Fruit fly (Drosophila melanogaster) whole organism, wandering third instar larva: ENCODE data around the gene CG15403.

Experiments
- Abd-B ChIP-seq: fragments of >200 bp; optimal IDR thresholded peaks from 2 replicates; lab custom pipeline; 2017; ENCODE audit warnings: missing biosample characterization, missing genetic modification characterization
- CG32264 ChIP-seq: fragments of 200-800 bp; sonication (Bioruptor generic); optimal IDR thresholded peaks from 2 replicates; lab custom pipeline; 2016; ENCODE audit warnings: missing biosample characterization, missing genetic modification characterization
- CrebA ChIP-seq: fragments of 200-800 bp; sonication (Bioruptor generic); optimal IDR thresholded peaks from 2 replicates; lab custom pipeline; 2016; ENCODE audit warnings: missing biosample characterization, mild to moderate bottlenecking, missing genetic modification characterization, borderline replicate concordance
- Dfd ChIP-seq: fragments of >200 bp; optimal IDR thresholded peaks from 2 replicates; lab custom pipeline; 2017; ENCODE audit warnings: missing biosample characterization, missing genetic modification characterization
- Dif ChIP-seq: fragments of 200-275, 200-300 bp; sonication (Bioruptor generic); optimal IDR thresholded peaks from 2 replicates; lab custom pipeline; 2018; ENCODE audit warnings: missing biosample characterization, missing genetic modification characterization; ENCODE audit not compliant: partially characterized antibody
- GATAd ChIP-seq: sonication (Bioruptor generic); optimal IDR thresholded peaks from 2 replicates; lab custom pipeline; 2016; ENCODE audit warnings: missing biosample characterization, missing genetic modification characterization
- HLH106 ChIP-seq: fragments of 200-800 bp; optimal IDR thresholded peaks from 3 replicates; lab custom pipeline; 2019; ENCODE audit warnings: missing biosample characterization, mild to moderate bottlenecking, missing genetic modification characterization, moderate library complexity
- Hnf4 ChIP-seq: fragments of 200-800 bp; sonication (Bioruptor generic); optimal IDR thresholded peaks from 2 replicates; lab custom pipeline; 2016; ENCODE audit warnings: missing biosample characterization, mild to moderate bottlenecking, missing genetic modification characterization
- Hr78 ChIP-seq: fragments of >200 bp; optimal IDR thresholded peaks from 2 replicates; lab custom pipeline; 2017; ENCODE audit warnings: missing biosample characterization, missing genetic modification characterization
- Jra ChIP-seq: sonication (Bioruptor generic); optimal IDR thresholded peaks from 2 replicates; lab custom pipeline; 2016; ENCODE audit warnings: missing biosample characterization, missing genetic modification characterization
- N ChIP-seq: fragments of >200 bp; optimal IDR thresholded peaks from 2 replicates; lab custom pipeline; 2018; ENCODE audit warnings: missing biosample characterization, missing external identifiers, missing genetic modification characterization
- Rel ChIP-seq, 2 experiments: fragments of 200-800 bp; sonication (Bioruptor generic) in 1 of 2; optimal IDR thresholded peaks; 2 replicates in 1 of 2; 3 replicates in 1 of 2; lab custom pipeline; 2016 to 2019; ENCODE audit warnings: mild to moderate bottlenecking in 2 of 2, missing biosample characterization in 2 of 2, missing genetic modification characterization in 2 of 2, moderate library complexity in 1 of 2
- Sp1 ChIP-seq: fragments of 200-800 bp; sonication (Bioruptor generic); optimal IDR thresholded peaks from 3 replicates; lab custom pipeline; 2019; ENCODE audit warnings: missing biosample characterization, mild to moderate bottlenecking, missing genetic modification characterization, moderate library complexity
- Vsx2 ChIP-seq: fragments of 200-300, 225-300 bp; sonication (Bioruptor generic); optimal IDR thresholded peaks from 2 replicates; lab custom pipeline; 2018; ENCODE audit warnings: missing biosample characterization, missing genetic modification characterization; ENCODE audit not compliant: partially characterized antibody
- br ChIP-seq: fragments of 200-800 bp; sonication (Bioruptor generic); optimal IDR thresholded peaks from 2 replicates; lab custom pipeline; 2016; ENCODE audit warnings: missing biosample characterization, missing genetic modification characterization
- dl ChIP-seq, 2 experiments: fragments of 175-275, 200-275 bp in 1 of 2; fragments of 200-275 bp in 1 of 2; sonication (Bioruptor generic); optimal IDR thresholded peaks; lab custom pipeline; 2018; ENCODE audit warnings: mild to moderate bottlenecking in 2 of 2, missing biosample characterization in 2 of 2, missing genetic modification characterization in 2 of 2, moderate library complexity in 2 of 2; ENCODE audit not compliant: partially characterized antibody in 2 of 2, insufficient read depth in 1 of 2
- dmrt93B ChIP-seq: fragments of 200-800 bp; sonication (Bioruptor generic); optimal IDR thresholded peaks from 2 replicates; lab custom pipeline; 2018; ENCODE audit warnings: missing biosample characterization, mild to moderate bottlenecking, missing genetic modification characterization
- ey ChIP-seq: fragments of 200-800 bp; sonication (Bioruptor generic); optimal IDR thresholded peaks from 2 replicates; lab custom pipeline; 2016; ENCODE audit warnings: missing biosample characterization, missing genetic modification characterization
- foxo ChIP-seq, 2 experiments: fragments of 200-800 bp; sonication (Bioruptor generic); optimal IDR thresholded peaks; 2 replicates in 1 of 2; 3 replicates in 1 of 2; lab custom pipeline; 2016 to 2017; ENCODE audit warnings: missing biosample characterization in 2 of 2, missing genetic modification characterization in 2 of 2
- fru ChIP-seq: fragments of 200-800 bp; sonication (Bioruptor generic); optimal IDR thresholded peaks from 3 replicates; lab custom pipeline; 2016; ENCODE audit warnings: missing biosample characterization, mild to moderate bottlenecking, missing genetic modification characterization
- jim ChIP-seq: fragments of 175-275, 200-325 bp; sonication (Bioruptor generic); optimal IDR thresholded peaks from 2 replicates; lab custom pipeline; 2016; ENCODE audit warnings: missing biosample characterization, mild to moderate bottlenecking, missing genetic modification characterization
- pan ChIP-seq: fragments of >200 bp; optimal IDR thresholded peaks from 2 replicates; lab custom pipeline; 2017
- psq ChIP-seq: fragments of 200-800 bp; sonication (Bioruptor generic); optimal IDR thresholded peaks from 3 replicates; lab custom pipeline; 2017; ENCODE audit warnings: missing biosample characterization, mild to moderate bottlenecking, missing genetic modification characterization, moderate library complexity
- rgr ChIP-seq: fragments of 200-800 bp; sonication (Bioruptor generic); optimal IDR thresholded peaks from 3 replicates; lab custom pipeline; 2016; ENCODE audit warnings: missing biosample characterization, mild to moderate bottlenecking, missing genetic modification characterization
- tai ChIP-seq: sonication (Bioruptor generic); optimal IDR thresholded peaks from 2 replicates; lab custom pipeline; 2016; ENCODE audit warnings: missing biosample characterization, missing genetic modification characterization
- woc ChIP-seq: sonication (Bioruptor generic); optimal IDR thresholded peaks from 2 replicates; lab custom pipeline; 2016; ENCODE audit warnings: missing biosample characterization, mild to moderate bottlenecking, missing genetic modification characterization

CG15403 gene

dm6 chr2L:3120820-3121219 lies 7.6 kb upstream of the CG15403 start:
- TF ChIP-seq Rel (GFP tag; optimal IDR thresholded peaks at IDR 0.05; lab: Kevin White, UChicago) (no peak), Rel (tag; optimal IDR thresholded peaks at IDR 0.05; lab: Kevin White, UChicago) (no peak), br (GFP tag; lab: Kevin White, UChicago) (no peak), dl (GFP tag; optimal IDR thresholded peaks at IDR 0.05; lab: Kevin White, UChicago; ENCODE audit: insufficient read depth in 1 of 2, partially characterized antibody in 2 of 2) (no peak), fru (no peak), HLH106 (tag; lab: Kevin White, UChicago) (no peak), woc (GFP tag; lab: Kevin White, UChicago) (no peak), psq (GFP tag; lab: Kevin White, UChicago) (no peak), Dfd (GFP tag; lab: Kevin White, UChicago) (no peak), Hnf4 (GFP tag; lab: Kevin White, UChicago) (no peak)

dm6 chr2L:3121325-3121724 lies 7.1 kb upstream of the CG15403 start:
- no peak for TF ChIP-seq CrebA (GFP tag; lab: Kevin White, UChicago)
- TF ChIP-seq, all 38 proteins: peak for 0

- TF ChIP-seq Jra (GFP tag; lab: Kevin White, UChicago) (no peak), N (GFP tag; lab: Kevin White, UChicago) (no peak), Abd-B (GFP tag; lab: Kevin White, UChicago) (no peak), Hr78 (GFP tag; lab: Kevin White, UChicago) (no peak), dl (GFP tag; optimal IDR thresholded peaks at IDR 0.05; lab: Kevin White, UChicago; ENCODE audit: insufficient read depth in 1 of 2, partially characterized antibody in 2 of 2) (no peak)
These were observed 6.7 kb upstream of the CG15403 start for dm6 chr2L:3121745-3122144.

- TF ChIP-seq Rel (GFP tag; optimal IDR thresholded peaks at IDR 0.05; lab: Kevin White, UChicago) (no peak), Rel (tag; optimal IDR thresholded peaks at IDR 0.05; lab: Kevin White, UChicago) (no peak), jim (no peak), CG32264 (no peak)
These were observed 6.2 kb upstream of the CG15403 start for dm6 chr2L:3122216-3122615.

- no peak for TF ChIP-seq N (GFP tag; lab: Kevin White, UChicago)
- TF ChIP-seq Dfd (GFP tag; lab: Kevin White, UChicago) = peak; percentile 55
- no peak for TF ChIP-seq GATAd (GFP tag; lab: Kevin White, UChicago)
These were observed 4.7 kb upstream of the CG15403 start for dm6 chr2L:3123562-3124345.

- TF ChIP-seq Dif (GFP tag; lab: Kevin White, UChicago) (peak; percentile 38), dmrt93B (GFP tag; lab: Kevin White, UChicago) (no peak), Dfd (GFP tag; lab: Kevin White, UChicago) (no peak), dl (GFP tag; optimal IDR thresholded peaks at IDR 0.05; lab: Kevin White, UChicago; ENCODE audit: insufficient read depth in 1 of 2, partially characterized antibody in 2 of 2) (peak in 1 of 2 experiments; percentile 20), Jra (GFP tag; lab: Kevin White, UChicago) (no peak), rgr (GFP tag; lab: Kevin White, UChicago) (peak; percentile 26)
These were observed 3.9 kb upstream of the CG15403 start for dm6 chr2L:3124500-3124977.

- TF ChIP-seq tai (GFP tag; lab: Kevin White, UChicago) = no peak
- TF ChIP-seq foxo (GFP tag; optimal IDR thresholded peaks at IDR 0.05; lab: Kevin White, UChicago) = no peak
- TF ChIP-seq pan (lab: Kevin White, UChicago) = no peak
- no peak for TF ChIP-seq Sp1 (GFP tag; lab: Kevin White, UChicago)
- TF ChIP-seq dl (GFP tag; optimal IDR thresholded peaks at IDR 0.05; lab: Kevin White, UChicago; ENCODE audit: insufficient read depth in 1 of 2, partially characterized antibody in 2 of 2) = no peak
- TF ChIP-seq br (GFP tag; lab: Kevin White, UChicago) = no peak
- no peak for TF ChIP-seq Vsx2 (GFP tag; lab: Kevin White, UChicago)
- no peak for TF ChIP-seq jim
- no peak for TF ChIP-seq CG32264
- TF ChIP-seq HLH106 (tag; lab: Kevin White, UChicago) = no peak
- no peak for TF ChIP-seq Dif (GFP tag; lab: Kevin White, UChicago)
- no peak for TF ChIP-seq ey (GFP tag; lab: Kevin White, UChicago)
- no peak for TF ChIP-seq GATAd (GFP tag; lab: Kevin White, UChicago)
These were observed 622 bp upstream of the CG15403 start for dm6 chr2L:3127813-3128212.
